Worm (Caenorhabditis elegans): ENCODE results near the gene F31E8.5.

Gene F31E8.5

ce11 chrII:6836762-6837566 is 29.9 kb upstream of the F31E8.5 start:
- TF ChIP-seq fkh-3 (tag; optimal IDR thresholded peaks at IDR 0.05) (no peak), B0035.1 (tag; optimal IDR thresholded peaks at IDR 0.05) (no peak), F33H1.4 (GFP tag; IDR thresholded peaks at IDR 0.05) (no peak), nhr-80 (tag; optimal IDR thresholded peaks at IDR 0.05) (peak; percentile 69), lin-35 (GFP tag; optimal IDR thresholded peaks at IDR 0.05) (no peak), pha-4 (tag; optimal IDR thresholded peaks at IDR 0.05) (peak; percentile 14), dox-1 (GFP tag; IDR thresholded peaks at IDR 0.05) (0 out of 2 replicates have a peak, but pooled peaks have one; percentile 5), cebp-1 (GFP tag; IDR thresholded peaks at IDR 0.05) (no peak), cebp-1 (tag; optimal IDR thresholded peaks at IDR 0.05) (peak; percentile 39), somi-1 (GFP tag; optimal IDR thresholded peaks at IDR 0.05) (no peak), F49E8.2 (tag; optimal IDR thresholded peaks at IDR 0.05; ENCODE audit: insufficient read depth) (no peak), lsy-27 (tag; optimal IDR thresholded peaks at IDR 0.05; ENCODE audit: borderline replicate concordance, insufficient read depth) (no peak), K11D2.4 (GFP tag; IDR thresholded peaks at IDR 0.05) (no peak), snpc-3.4 (tag; optimal IDR thresholded peaks at IDR 0.05) (no peak), ceh-27 (GFP tag; optimal IDR thresholded peaks at IDR 0.05) (no peak)

ce11 chrII:6835972-6836595 is 29.0 kb upstream of the F31E8.5 start:
- TF ChIP-seq pha-4 (tag; optimal IDR thresholded peaks at IDR 0.05) (peak; percentile 42), madf-10 (tag; optimal IDR thresholded peaks at IDR 0.05) (no peak), hrde-1 (tag; optimal IDR thresholded peaks at IDR 0.05; ENCODE audit: borderline replicate concordance) (no peak), ceh-91 (GFP tag; IDR thresholded peaks at IDR 0.05) (no peak), ztf-6 (GFP tag; IDR thresholded peaks at IDR 0.05) (no peak), lin-35 (GFP tag; optimal IDR thresholded peaks at IDR 0.05) (no peak), unc-62 (GFP tag; optimal IDR thresholded peaks at IDR 0.05) (no peak), K12H6.12 (tag; optimal IDR thresholded peaks at IDR 0.05) (peak; percentile 19)

- no peak for TF ChIP-seq F57A8.1 (GFP tag; optimal IDR thresholded peaks at IDR 0.05)
- TF ChIP-seq aptf-2 (GFP tag; conservative IDR thresholded peaks at IDR 0.05), result no peak
- TF ChIP-seq hmg-1.2 (GFP tag; IDR thresholded peaks at IDR 0.05), result peak; percentile 44; the same call in 1 of the 2 replicates
- TF ChIP-seq F57C9.4 (tag; optimal IDR thresholded peaks at IDR 0.05), result no peak
- TF ChIP-seq tbp1 (GFP tag; optimal IDR thresholded peaks at IDR 0.05), result no peak
- TF ChIP-seq nhr-80 (tag; optimal IDR thresholded peaks at IDR 0.05), result peak; percentile 8
- TF ChIP-seq ceh-27 (GFP tag; optimal IDR thresholded peaks at IDR 0.05), result peak; percentile 34
- no peak for TF ChIP-seq egl-18 (GFP tag; IDR thresholded peaks at IDR 0.05)
- TF ChIP-seq lin-35 (GFP tag; optimal IDR thresholded peaks at IDR 0.05), result peak in 1 of 3 experiments; percentile 1
- no peak for TF ChIP-seq tlf-1 (GFP tag; optimal IDR thresholded peaks at IDR 0.05)
Observed at ce11 chrII:6835500-6835899, 28.4 kb upstream of the F31E8.5 start.

ce11 chrII:6834582-6835058 is 27.6 kb upstream of the F31E8.5 start, which contains the start of gene egl-27:
Gene egl-27 (plus strand): TSS chrII:6835008.
- TF ChIP-seq F37B4.10 (GFP tag; IDR thresholded peaks at IDR 0.05), result no peak
- TF ChIP-seq efl-1 (GFP tag; optimal IDR thresholded peaks at IDR 0.05), result no peak
- no peak for TF ChIP-seq nhr-90 (tag; optimal IDR thresholded peaks at IDR 0.05)
- TF ChIP-seq chd-7 (tag; optimal IDR thresholded peaks at IDR 0.05), result no peak
- TF ChIP-seq rec-8 (tag; optimal IDR thresholded peaks at IDR 0.05), result no peak
- TF ChIP-seq zfh-2 (GFP tag; conservative IDR thresholded peaks at IDR 0.05), result peak; percentile 76
- TF ChIP-seq nfyb-1 (GFP tag; IDR thresholded peaks at IDR 0.05), result peak; percentile 35; the same call in 1 of the 2 replicates
- no peak for TF ChIP-seq F22D6.2 (tag; optimal IDR thresholded peaks at IDR 0.05)
